Worm (Caenorhabditis elegans): ENCODE results near the gene F57G12.2.

- TF ChIP-seq unc-62 (GFP tag; optimal IDR thresholded peaks at IDR 0.05) (no peak), skn-1 (tag; optimal IDR thresholded peaks at IDR 0.05) (no peak), ztf-11 (tag; optimal IDR thresholded peaks at IDR 0.05) (no peak), nhr-25 (tag; optimal IDR thresholded peaks at IDR 0.05) (no peak), lsy-2 (tag; optimal IDR thresholded peaks at IDR 0.05) (no peak), dmd-4 (tag; optimal IDR thresholded peaks at IDR 0.05) (no peak), lin-39 (tag; optimal IDR thresholded peaks at IDR 0.05) (no peak), snpc-4 (tag; optimal IDR thresholded peaks at IDR 0.05) (no peak), nhr-23 (tag; optimal IDR thresholded peaks at IDR 0.05) (no peak), aly-2 (tag; optimal IDR thresholded peaks at IDR 0.05) (no peak), nhr-237 (tag; optimal IDR thresholded peaks at IDR 0.05) (no peak), unc-39 (tag; optimal IDR thresholded peaks at IDR 0.05) (no peak), mdl-1 (tag; optimal IDR thresholded peaks at IDR 0.05) (no peak)
Measured at ce11 chrX:12114024-12114423, 45.8 kb downstream of the F57G12.2 start, which contains the start of gene lgc-15.

All from whole organism, L2 larva.